Fruit fly (Drosophila melanogaster) whole organism, embryonic: ENCODE data around the gene CG15143.
A peak's percentile ranks its signal among the peaks of the same experiment; 100 is the strongest.

Experiments
- B-H1 ChIP-seq: fragments of 200-800 bp; sonication (Bioruptor generic); IDR thresholded peaks from 3 replicates; pipeline ENCODE4 v1.3.6; 2022; ENCODE audit warnings: missing biosample characterization, missing genetic modification characterization
- CG10431 ChIP-seq: fragments of 200-800 bp; sonication (Bioruptor generic); optimal IDR thresholded peaks from 3 replicates; lab custom pipeline; 2018; ENCODE audit warnings: missing biosample characterization, mild to moderate bottlenecking, missing genetic modification characterization
- CG10959 ChIP-seq: fragments of 200-800 bp; sonication (Bioruptor generic); IDR thresholded peaks from 2 replicates; pipeline ENCODE4 v1.3.6; 2022; ENCODE audit warnings: missing biosample characterization, missing genetic modification characterization
- CG11093 ChIP-seq: fragments of 200-800 bp; sonication (Bioruptor generic); IDR thresholded peaks from 3 replicates; pipeline ENCODE4 v1.3.6; 2022; ENCODE audit warnings: missing biosample characterization, missing genetic modification characterization
- CG11504 ChIP-seq: fragments of 200-800 bp; sonication (Bioruptor generic); optimal IDR thresholded peaks from 3 replicates; lab custom pipeline; 2019; ENCODE audit warnings: missing biosample characterization, mild to moderate bottlenecking, missing genetic modification characterization, moderate library complexity
- CG11723 ChIP-seq: fragments of 200-800 bp; sonication (Bioruptor generic); optimal IDR thresholded peaks from 2 replicates; lab custom pipeline; 2017; ENCODE audit warnings: missing biosample characterization, mild to moderate bottlenecking, missing genetic modification characterization
- CG12104 ChIP-seq: fragments of 200-800 bp; sonication (Bioruptor generic); optimal IDR thresholded peaks from 3 replicates; lab custom pipeline; 2016; ENCODE audit warnings: missing biosample characterization, missing genetic modification characterization
- CG12299 ChIP-seq: fragments of 200-800 bp; sonication (Bioruptor generic); optimal IDR thresholded peaks from 2 replicates; lab custom pipeline; 2018; ENCODE audit warnings: missing biosample characterization, mild to moderate bottlenecking, missing genetic modification characterization
- CG15011 ChIP-seq: fragments of 200-800 bp; sonication (Bioruptor generic); optimal IDR thresholded peaks from 3 replicates; lab custom pipeline; 2018; ENCODE audit warnings: missing biosample characterization, mild to moderate bottlenecking, missing genetic modification characterization
- CG15479 ChIP-seq: fragments of 200-800 bp; sonication (Bioruptor generic); optimal IDR thresholded peaks from 3 replicates; lab custom pipeline; 2019; ENCODE audit warnings: missing biosample characterization, mild to moderate bottlenecking, missing genetic modification characterization, moderate library complexity
- CG16863 ChIP-seq: fragments of 200-800 bp; sonication (Bioruptor generic); optimal IDR thresholded peaks from 3 replicates; lab custom pipeline; 2016; ENCODE audit warnings: missing biosample characterization, missing genetic modification characterization
- CG18476 ChIP-seq: fragments of 200-800 bp; sonication (Bioruptor generic); optimal IDR thresholded peaks from 2 replicates; lab custom pipeline; 2016; ENCODE audit warnings: missing biosample characterization, mild to moderate bottlenecking, missing genetic modification characterization
- CG30431 ChIP-seq: fragments of 200-800 bp; sonication (Bioruptor generic); optimal IDR thresholded peaks from 2 replicates; lab custom pipeline; 2017; ENCODE audit warnings: missing biosample characterization, missing genetic modification characterization
- CG33213 ChIP-seq: fragments of 200-800 bp; sonication (Bioruptor generic); optimal IDR thresholded peaks from 3 replicates; lab custom pipeline; 2016; ENCODE audit warnings: missing biosample characterization, missing genetic modification characterization
- CG43689 ChIP-seq: fragments of 200-800 bp; sonication (Bioruptor generic); IDR thresholded peaks from 2 replicates; pipeline ENCODE4 v1.3.6; 2022; ENCODE audit warnings: missing biosample characterization, missing genetic modification characterization
- CG4404 ChIP-seq: fragments of 200-800 bp; sonication (Bioruptor generic); IDR thresholded peaks from 2 replicates; pipeline ENCODE4 v1.3.6; 2022; ENCODE audit warnings: missing biosample characterization, missing genetic modification characterization
- CG4820 ChIP-seq: fragments of 200-800 bp; sonication (Bioruptor generic); optimal IDR thresholded peaks from 3 replicates; lab custom pipeline; 2016; ENCODE audit warnings: missing biosample characterization, missing genetic modification characterization
- CG7372 ChIP-seq: fragments of 200-800 bp; sonication (Bioruptor generic); IDR thresholded peaks from 2 replicates; pipeline ENCODE4 v1.3.6; 2022; ENCODE audit warnings: missing biosample characterization, missing genetic modification characterization
- CG7963 ChIP-seq: fragments of 200-800 bp; sonication (Bioruptor generic); IDR thresholded peaks from 3 replicates; pipeline ENCODE4 v1.3.6; 2022; ENCODE audit warnings: missing biosample characterization, missing genetic modification characterization; ENCODE audit not compliant: partially characterized antibody
- CG8089 ChIP-seq: fragments of 200-800 bp; sonication (Bioruptor generic); optimal IDR thresholded peaks from 3 replicates; lab custom pipeline; 2016; ENCODE audit warnings: missing biosample characterization, missing genetic modification characterization
- CG8765 ChIP-seq: fragments of 200-800 bp; sonication (Bioruptor generic); IDR thresholded peaks from 2 replicates; pipeline ENCODE4 v1.3.6; 2022; ENCODE audit warnings: missing biosample characterization, missing genetic modification characterization
- CG9727 ChIP-seq: fragments of 200-800 bp; sonication (Bioruptor generic); optimal IDR thresholded peaks from 3 replicates; lab custom pipeline; 2017; ENCODE audit warnings: missing biosample characterization, mild to moderate bottlenecking, missing genetic modification characterization
- CrebB ChIP-seq: fragments of 200-800 bp; sonication (Bioruptor generic); optimal IDR thresholded peaks from 3 replicates; lab custom pipeline; 2018; ENCODE audit warnings: missing biosample characterization, mild to moderate bottlenecking, missing genetic modification characterization
- Dad ChIP-seq: fragments of 200-800 bp; sonication (Bioruptor generic); optimal IDR thresholded peaks from 3 replicates; lab custom pipeline; 2016; ENCODE audit warnings: missing biosample characterization, missing genetic modification characterization
- Fer2 ChIP-seq: fragments of 200-800 bp; sonication (Bioruptor generic); optimal IDR thresholded peaks from 2 replicates; lab custom pipeline; 2018; ENCODE audit warnings: missing biosample characterization, mild to moderate bottlenecking, missing genetic modification characterization, moderate library complexity
- Hand ChIP-seq: fragments of 200-800 bp; sonication (Bioruptor generic); optimal IDR thresholded peaks from 2 replicates; lab custom pipeline; 2017; ENCODE audit warnings: mild to moderate bottlenecking, missing biosample characterization, missing genetic modification reagents, missing genetic modification characterization
- Hr51 ChIP-seq, 2 experiments: fragments of 200-800 bp; sonication (Bioruptor generic); optimal IDR thresholded peaks; 2 replicates in 1 of 2; 3 replicates in 1 of 2; lab custom pipeline; 2016 to 2018; ENCODE audit warnings: missing biosample characterization in 2 of 2, missing genetic modification characterization in 2 of 2, mild to moderate bottlenecking in 1 of 2, moderate library complexity in 1 of 2
- Nf-YA ChIP-seq: fragments of 200-800 bp; sonication (Bioruptor generic); IDR thresholded peaks from 2 replicates; pipeline ENCODE4 v1.3.6; 2022; ENCODE audit warnings: missing biosample characterization, missing genetic modification characterization
- Sox102F ChIP-seq: fragments of 200-800 bp; sonication (Bioruptor generic); optimal IDR thresholded peaks from 2 replicates; lab custom pipeline; 2018; ENCODE audit warnings: missing biosample characterization, mild to moderate bottlenecking, missing genetic modification characterization, moderate library complexity
- Spps ChIP-seq: fragments of 200-800 bp; sonication (Bioruptor generic); optimal IDR thresholded peaks from 2 replicates; lab custom pipeline; 2018; ENCODE audit warnings: missing biosample characterization, mild to moderate bottlenecking, missing genetic modification characterization
- Usf ChIP-seq: fragments of 200-800 bp; sonication (Bioruptor generic); optimal IDR thresholded peaks from 2 replicates; lab custom pipeline; 2017; ENCODE audit warnings: missing genotype, missing biosample characterization, missing genetic modification characterization
- ato ChIP-seq: fragments of 200-800 bp; sonication (Bioruptor generic); IDR thresholded peaks from 2 replicates; pipeline ENCODE4 v1.3.6; 2022; ENCODE audit warnings: missing biosample characterization, missing genetic modification characterization; ENCODE audit not compliant: partially characterized antibody
- br ChIP-seq: fragments of >200 bp; optimal IDR thresholded peaks from 2 replicates; lab custom pipeline; 2017
- disco-r ChIP-seq: fragments of 200-800 bp; sonication (Bioruptor generic); optimal IDR thresholded peaks from 2 replicates; lab custom pipeline; 2016; ENCODE audit warnings: missing biosample characterization, missing genetic modification characterization
- dm ChIP-seq: fragments of 200-800 bp; sonication (Bioruptor generic); optimal IDR thresholded peaks from 3 replicates; lab custom pipeline; 2016; ENCODE audit warnings: missing biosample characterization, missing genetic modification characterization
- ewg ChIP-seq: fragments of 200-800 bp; sonication (Bioruptor generic); optimal IDR thresholded peaks from 3 replicates; lab custom pipeline; 2017; ENCODE audit warnings: mild to moderate bottlenecking, missing biosample characterization, missing genetic modification reagents, missing genetic modification characterization
- exex ChIP-seq: fragments of 200-800 bp; sonication (Bioruptor generic); optimal IDR thresholded peaks from 4 replicates; lab custom pipeline; 2018; ENCODE audit warnings: missing biosample characterization, mild to moderate bottlenecking, missing genetic modification characterization, moderate library complexity
- fu2 ChIP-seq: fragments of 200-800 bp; sonication (Bioruptor generic); optimal IDR thresholded peaks from 2 replicates; lab custom pipeline; 2016; ENCODE audit warnings: missing biosample characterization, missing genetic modification characterization
- gce ChIP-seq: fragments of 200-800 bp; sonication (Bioruptor generic); IDR thresholded peaks from 3 replicates; pipeline ENCODE4 v1.3.6; 2022; ENCODE audit warnings: missing biosample characterization, missing genetic modification characterization
- ham ChIP-seq: fragments of 200-800 bp; sonication (Bioruptor generic); IDR thresholded peaks from 2 replicates; pipeline ENCODE4 v1.3.6; 2022; ENCODE audit warnings: missing biosample characterization, missing genetic modification characterization
- lmd ChIP-seq: fragments of 200-800 bp; sonication (Bioruptor generic); IDR thresholded peaks from 2 replicates; pipeline ENCODE4 v1.3.6; 2022; ENCODE audit warnings: missing biosample characterization, missing genetic modification characterization
- lov ChIP-seq, 2 experiments: fragments of 200-800 bp in 1 of 2; fragments of >200 bp in 1 of 2; sonication (Bioruptor generic) in 1 of 2; IDR thresholded peaks in 1 of 2; optimal IDR thresholded peaks in 1 of 2; 2 replicates in 1 of 2; 3 replicates in 1 of 2; pipeline versions ENCODE4 v1.3.6 to Lab custom; 2017 to 2022; ENCODE audit warnings: missing biosample characterization in 1 of 2, missing genetic modification characterization in 1 of 2
- nerfin-2 ChIP-seq: fragments of 200-800 bp; sonication (Bioruptor generic); IDR thresholded peaks from 2 replicates; pipeline ENCODE4 v1.3.6; 2022; ENCODE audit warnings: missing biosample characterization, missing genetic modification characterization; ENCODE audit not compliant: partially characterized antibody
- nmo ChIP-seq: fragments of 200-800 bp; sonication (Bioruptor generic); optimal IDR thresholded peaks from 2 replicates; lab custom pipeline; 2018; ENCODE audit warnings: missing biosample characterization, mild to moderate bottlenecking, missing genetic modification characterization, moderate library complexity
- nom ChIP-seq: fragments of 200-800 bp; sonication (Bioruptor generic); optimal IDR thresholded peaks from 2 replicates; lab custom pipeline; 2017; ENCODE audit warnings: missing biosample characterization, missing genetic modification characterization, mild to moderate bottlenecking, moderate library complexity, missing genetic modification reagents
- ranshi ChIP-seq: fragments of 200-800 bp; sonication (Bioruptor generic); IDR thresholded peaks from 2 replicates; pipeline ENCODE4 v1.3.6; 2022; ENCODE audit warnings: missing biosample characterization, missing genetic modification characterization
- tin ChIP-seq: fragments of 200-800 bp; sonication (Bioruptor generic); optimal IDR thresholded peaks from 3 replicates; lab custom pipeline; 2016; ENCODE audit warnings: missing biosample characterization, missing genetic modification characterization
- ttk ChIP-seq: fragments of 200-800 bp; sonication (Bioruptor generic); IDR thresholded peaks from 2 replicates; pipeline ENCODE4 v2.1.2; 2022; ENCODE audit warnings: missing biosample characterization, missing genetic modification characterization
- unpg ChIP-seq: fragments of 200-800 bp; sonication (Bioruptor generic); optimal IDR thresholded peaks from 3 replicates; lab custom pipeline; 2018; ENCODE audit warnings: missing biosample characterization, mild to moderate bottlenecking, missing genetic modification characterization, moderate library complexity

Gene CG15143

DNA sequence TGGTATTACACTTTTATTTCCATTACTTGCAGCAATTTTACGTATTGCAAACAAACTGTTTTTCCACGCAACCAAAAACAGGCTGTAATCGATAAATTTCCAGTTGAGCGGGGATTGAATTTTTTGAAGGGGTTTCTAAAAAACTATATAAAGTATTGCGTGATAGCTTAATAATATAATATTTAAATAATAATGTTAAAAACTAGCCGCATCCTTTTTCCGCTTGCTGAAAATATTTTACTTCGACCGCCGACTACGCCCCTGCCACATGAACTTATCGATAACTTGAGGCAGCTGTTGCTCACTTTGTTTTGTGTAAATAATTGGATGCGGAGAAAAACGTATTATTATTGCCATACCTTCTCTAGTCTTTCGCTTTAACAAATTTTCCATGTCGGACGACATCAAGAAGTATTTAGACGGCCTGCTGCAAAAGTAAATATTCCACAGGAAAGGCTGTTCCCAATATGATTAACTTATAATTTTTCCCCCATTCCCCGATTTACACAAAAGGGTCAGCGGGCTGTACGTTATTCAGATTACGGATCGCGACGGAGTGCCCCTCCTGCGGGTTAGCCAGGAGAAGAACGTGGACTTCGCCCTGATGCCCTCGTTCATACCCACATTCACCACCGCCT lies 43.3 kb downstream of the CG15143 start, which contains the start of the genes fws and Lamtor3 (continued):
- peak; percentile 96 for TF ChIP-seq Spps (tag; lab: Kevin White, UChicago)
- peak; percentile 94 for TF ChIP-seq CG15011 (GFP tag; lab: Kevin White, UChicago)
- peak; percentile 95 for TF ChIP-seq tin
- TF ChIP-seq CG12104, result peak; percentile 87
- TF ChIP-seq CG4820 (GFP tag; lab: Kevin White, UChicago), result peak; percentile 95
- no peak for TF ChIP-seq br
- peak; percentile 94 for TF ChIP-seq CG18476
- TF ChIP-seq lmd (GFP tag; lab: Robert Waterston, UW), result peak; percentile 100
- peak; percentile 85 for TF ChIP-seq exex (tag; lab: Kevin White, UChicago)
- TF ChIP-seq ttk (GFP tag; lab: Robert Waterston, UW), result peak; percentile 99
- TF ChIP-seq CG12299, result peak; percentile 94
- TF ChIP-seq CG4404, result peak; percentile 99
- peak; percentile 97 for TF ChIP-seq ewg (GFP tag; lab: Kevin White, UChicago)
- TF ChIP-seq nmo (GFP tag; lab: Kevin White, UChicago), result peak; percentile 99
- TF ChIP-seq Sox102F (GFP tag; lab: Kevin White, UChicago), result peak; percentile 99
- peak; percentile 95 for TF ChIP-seq CG11504 (tag; lab: Kevin White, UChicago)
- TF ChIP-seq Fer2 (tag; lab: Kevin White, UChicago), result peak; percentile 96
- peak; percentile 98 for TF ChIP-seq CG30431 (GFP tag; lab: Kevin White, UChicago)
- peak; percentile 65 for TF ChIP-seq dm
- TF ChIP-seq ato (GFP tag; lab: Robert Waterston, UW), result peak; percentile 42; the same call in 1 of the 2 replicates
- TF ChIP-seq Hand (GFP tag; lab: Kevin White, UChicago), result peak; percentile 92
- peak; percentile 95 for TF ChIP-seq CrebB (tag; lab: Kevin White, UChicago)
- TF ChIP-seq ham, result peak; percentile 96
- TF ChIP-seq CG10959 (GFP tag; lab: Robert Waterston, UW), result peak; percentile 96
- TF ChIP-seq CG15479, result peak; percentile 26
- TF ChIP-seq CG16863, result peak; percentile 80
- TF ChIP-seq nerfin-2 (GFP tag; lab: Robert Waterston, UW), result 0 out of 2 replicates have a peak, but pooled peaks have one; percentile 42
- TF ChIP-seq B-H1 (GFP tag; lab: Robert Waterston, UW), result peak; percentile 99
- TF ChIP-seq CG11093 (GFP tag; lab: Robert Waterston, UW), result peak; percentile 99
- TF ChIP-seq Nf-YA, result peak; percentile 97
- peak; percentile 99 for TF ChIP-seq unpg
- peak; percentile 99 for TF ChIP-seq CG7372 (GFP tag; lab: Robert Waterston, UW)
- peak; percentile 68 for TF ChIP-seq CG8089 (GFP tag; lab: Kevin White, UChicago)
- TF ChIP-seq disco-r (GFP tag; lab: Kevin White, UChicago), result peak; percentile 73
- peak; percentile 81 for TF ChIP-seq nom (GFP tag; lab: Kevin White, UChicago)
- TF ChIP-seq CG10431 (GFP tag; lab: Kevin White, UChicago), result peak; percentile 79
- TF ChIP-seq Dad (GFP tag; lab: Kevin White, UChicago), result peak; percentile 85
- 0 out of 3 replicates have a peak, but pooled peaks have one; percentile 43 for TF ChIP-seq CG7963 (GFP tag; lab: Robert Waterston, UW)
- TF ChIP-seq CG43689 (GFP tag; lab: Robert Waterston, UW), result peak; percentile 98
- peak; percentile 99 for TF ChIP-seq ranshi (GFP tag; lab: Robert Waterston, UW)
- TF ChIP-seq fu2 (GFP tag; lab: Kevin White, UChicago), result peak; percentile 87
- peak; percentile 94 for TF ChIP-seq CG11723 (GFP tag; lab: Kevin White, UChicago)
- peak; percentile 91 to 98 for TF ChIP-seq Hr51 (GFP tag; optimal IDR thresholded peaks at IDR 0.05; lab: Kevin White, UChicago)
- TF ChIP-seq CG33213 (GFP tag; lab: Kevin White, UChicago), result peak; percentile 72
- TF ChIP-seq lov (optimal IDR thresholded peaks at IDR 0.05; lab: Kevin White, UChicago), result no peak
- peak; percentile 99 for TF ChIP-seq lov (GFP tag; IDR thresholded peaks at IDR 0.05; lab: Robert Waterston, UW)
- peak; percentile 97 for TF ChIP-seq CG9727
- peak; percentile 99 for TF ChIP-seq CG8765 (GFP tag; lab: Robert Waterston, UW)
- peak; percentile 99 for TF ChIP-seq gce (GFP tag; lab: Robert Waterston, UW)
- peak; percentile 97 for TF ChIP-seq Usf (GFP tag; lab: Kevin White, UChicago)
